Fruit fly (Drosophila melanogaster) whole organism, embryonic: ENCODE results near the gene uncNacbeta.

ENCODE experiments used
- Awh ChIP-seq: fragments of 200-800 bp; sonication (Bioruptor generic); IDR thresholded peaks from 2 replicates; pipeline ENCODE4, ENCODE4 v1.3.6; 2022; ENCODE audit warnings: missing biosample characterization, missing genetic modification characterization
- Bteb2 ChIP-seq: fragments of 200-800 bp; sonication (Bioruptor generic); optimal IDR thresholded peaks from 2 replicates; lab custom pipeline; 2016; ENCODE audit warnings: missing biosample characterization, missing genetic modification characterization
- CG1024 ChIP-seq: fragments of 200-800 bp; sonication (Bioruptor generic); IDR thresholded peaks from 2 replicates; pipeline ENCODE4 v1.3.6; 2022; ENCODE audit warnings: missing biosample characterization, missing genetic modification characterization
- CG11247 ChIP-seq: fragments of 200-800 bp; sonication (Bioruptor generic); IDR thresholded peaks from 2 replicates; pipeline ENCODE4 v1.3.6; 2022; ENCODE audit warnings: missing biosample characterization, missing genetic modification characterization
- CG11696 ChIP-seq: fragments of 200-800 bp; sonication (Bioruptor generic); IDR thresholded peaks from 2 replicates; pipeline ENCODE4 v1.3.6; 2022; ENCODE audit warnings: missing biosample characterization, missing genetic modification characterization
- CG12391 ChIP-seq: fragments of 200-800 bp; sonication (Bioruptor generic); optimal IDR thresholded peaks from 3 replicates; lab custom pipeline; 2018; ENCODE audit warnings: missing biosample characterization, mild to moderate bottlenecking, missing genetic modification characterization, moderate library complexity
- CG12942 ChIP-seq: fragments of 200-800 bp; sonication (Bioruptor generic); optimal IDR thresholded peaks from 3 replicates; lab custom pipeline; 2016; ENCODE audit warnings: missing biosample characterization, missing genetic modification characterization
- CG13624 ChIP-seq: fragments of 200-800 bp; sonication (Bioruptor generic); optimal IDR thresholded peaks from 2 replicates; lab custom pipeline; 2016; ENCODE audit warnings: missing biosample characterization, missing genetic modification characterization
- CG14667 ChIP-seq: fragments of 200-800 bp; sonication (Bioruptor generic); IDR thresholded peaks from 2 replicates; pipeline ENCODE4 v1.3.6; 2022; ENCODE audit warnings: missing biosample characterization, missing genetic modification characterization
- CG16813 ChIP-seq: fragments of 200-800 bp; sonication (Bioruptor generic); IDR thresholded peaks from 3 replicates; pipeline ENCODE4 v1.3.6; 2022; ENCODE audit warnings: missing biosample characterization, missing genetic modification characterization; ENCODE audit not compliant: partially characterized antibody
- CG17186 ChIP-seq: fragments of 200-800 bp; sonication (Bioruptor generic); optimal IDR thresholded peaks from 3 replicates; lab custom pipeline; 2017; ENCODE audit warnings: missing biosample characterization, missing genetic modification reagents, missing genetic modification characterization
- CG17359 ChIP-seq: fragments of 200-800 bp; sonication (Bioruptor generic); optimal IDR thresholded peaks from 3 replicates; lab custom pipeline; 2018; ENCODE audit warnings: missing biosample characterization, mild to moderate bottlenecking, missing genetic modification characterization, moderate library complexity
- CG17361 ChIP-seq: fragments of 200-800 bp; sonication (Bioruptor generic); IDR thresholded peaks from 3 replicates; pipeline ENCODE4 v1.3.6; 2022; ENCODE audit warnings: missing biosample characterization, missing genetic modification characterization
- CG30020 ChIP-seq: fragments of 200-800 bp; optimal IDR thresholded peaks from 2 replicates; lab custom pipeline; 2019; ENCODE audit warnings: missing biosample characterization, mild to moderate bottlenecking, missing genetic modification characterization, moderate library complexity
- CG30403 ChIP-seq: fragments of 200-800 bp; sonication (Bioruptor generic); optimal IDR thresholded peaks from 3 replicates; lab custom pipeline; 2016; ENCODE audit warnings: missing biosample characterization, missing genetic modification characterization
- CG3281 ChIP-seq: fragments of 200-800 bp; sonication (Bioruptor generic); optimal IDR thresholded peaks from 3 replicates; lab custom pipeline; 2017; ENCODE audit warnings: missing biosample characterization, mild to moderate bottlenecking, missing genetic modification characterization
- CG4360 ChIP-seq: fragments of 200-800 bp; sonication (Bioruptor generic); IDR thresholded peaks from 2 replicates; pipeline ENCODE4 v1.3.6; 2022; ENCODE audit warnings: missing biosample characterization, missing genetic modification characterization
- CG5953 ChIP-seq: fragments of 200-800 bp; sonication (Bioruptor generic); IDR thresholded peaks from 2 replicates; pipeline ENCODE4 v1.3.6; 2022; ENCODE audit warnings: missing biosample characterization, missing genetic modification characterization
- CG7839 ChIP-seq: fragments of 200-800 bp; sonication (Bioruptor generic); optimal IDR thresholded peaks from 3 replicates; lab custom pipeline; 2018; ENCODE audit warnings: missing biosample characterization, mild to moderate bottlenecking, missing genetic modification characterization, moderate library complexity
- CG7963 ChIP-seq: fragments of 200-800 bp; sonication (Bioruptor generic); IDR thresholded peaks from 3 replicates; pipeline ENCODE4 v1.3.6; 2022; ENCODE audit warnings: missing biosample characterization, missing genetic modification characterization; ENCODE audit not compliant: partially characterized antibody
- CG9797 ChIP-seq: fragments of 200-800 bp; sonication (Bioruptor generic); optimal IDR thresholded peaks from 3 replicates; lab custom pipeline; 2018; ENCODE audit warnings: missing biosample characterization, mild to moderate bottlenecking, missing genetic modification characterization
- Chrac-16 ChIP-seq: fragments of 200-800 bp; sonication (Bioruptor generic); optimal IDR thresholded peaks from 3 replicates; lab custom pipeline; 2016; ENCODE audit warnings: missing biosample characterization, missing genetic modification characterization
- Eip74EF ChIP-seq, 2 experiments: fragments of 200-800 bp in 1 of 2; fragments of >200 bp in 1 of 2; sonication (Bioruptor generic) in 1 of 2; optimal IDR thresholded peaks; 2 replicates each; lab custom pipeline; 2017 to 2019; ENCODE audit warnings: missing biosample characterization in 2 of 2, missing genetic modification characterization in 2 of 2, mild to moderate bottlenecking in 1 of 2, moderate library complexity in 1 of 2
- Gsc ChIP-seq: fragments of 200-800 bp; sonication (Bioruptor generic); IDR thresholded peaks from 2 replicates; pipeline ENCODE4 v1.3.6; 2022; ENCODE audit warnings: missing biosample characterization, missing genetic modification characterization
- Hr3 ChIP-seq: fragments of 200-800 bp; sonication (Bioruptor generic); optimal IDR thresholded peaks from 3 replicates; lab custom pipeline; 2016; ENCODE audit warnings: missing biosample characterization, missing genetic modification characterization
- Hsf ChIP-seq: fragments of 200-800 bp; sonication (Bioruptor generic); optimal IDR thresholded peaks from 3 replicates; lab custom pipeline; 2016; ENCODE audit warnings: missing biosample characterization, missing genetic modification characterization
- MBD-R2 ChIP-seq: fragments of 200-800 bp; sonication (Bioruptor generic); IDR thresholded peaks from 2 replicates; pipeline ENCODE4 v1.3.6; 2022; ENCODE audit warnings: missing biosample characterization, missing genetic modification characterization
- NK7.1 ChIP-seq: fragments of 200-800 bp; sonication (Bioruptor generic); optimal IDR thresholded peaks from 3 replicates; lab custom pipeline; 2016; ENCODE audit warnings: missing biosample characterization, missing genetic modification characterization
- NfI ChIP-seq: fragments of 200-800 bp; sonication (Bioruptor generic); optimal IDR thresholded peaks from 3 replicates; lab custom pipeline; 2018; ENCODE audit warnings: missing biosample characterization, mild to moderate bottlenecking, missing genetic modification characterization, moderate library complexity
- Six4 ChIP-seq: fragments of 200-800 bp; sonication (Bioruptor generic); optimal IDR thresholded peaks from 2 replicates; lab custom pipeline; 2016; ENCODE audit warnings: missing biosample characterization, missing genetic modification characterization
- Sox102F ChIP-seq: fragments of 200-800 bp; sonication (Bioruptor generic); optimal IDR thresholded peaks from 2 replicates; lab custom pipeline; 2018; ENCODE audit warnings: missing biosample characterization, mild to moderate bottlenecking, missing genetic modification characterization, moderate library complexity
- Xbp1 ChIP-seq: fragments of 200-800 bp; sonication (Bioruptor generic); optimal IDR thresholded peaks from 3 replicates; lab custom pipeline; 2016; ENCODE audit warnings: missing biosample characterization, mild to moderate bottlenecking, missing genetic modification characterization
- amos ChIP-seq: fragments of 200-800 bp; sonication (Bioruptor generic); IDR thresholded peaks from 2 replicates; pipeline ENCODE4 v1.3.6; 2022; ENCODE audit warnings: missing biosample characterization, missing genetic modification characterization; ENCODE audit not compliant: partially characterized antibody
- ash1 ChIP-seq: fragments of 200-800 bp; sonication (Bioruptor generic); optimal IDR thresholded peaks from 2 replicates; lab custom pipeline; 2018; ENCODE audit warnings: missing biosample characterization, mild to moderate bottlenecking, missing genetic modification characterization
- bowl ChIP-seq: fragments of 200-800 bp; sonication (Bioruptor generic); IDR thresholded peaks from 2 replicates; pipeline ENCODE4 v1.3.6; 2022; ENCODE audit warnings: missing biosample characterization, missing genetic modification characterization
- chinmo ChIP-seq: fragments of 200-800 bp; sonication (Bioruptor generic); IDR thresholded peaks from 4 replicates; pipeline ENCODE4 v1.3.6; 2022; ENCODE audit warnings: missing biosample characterization, missing genetic modification characterization; ENCODE audit not compliant: partially characterized antibody
- chm ChIP-seq: fragments of 200-800 bp; sonication (Bioruptor generic); IDR thresholded peaks from 2 replicates; pipeline ENCODE4 v1.3.6; 2022; ENCODE audit warnings: missing biosample characterization, missing genetic modification characterization
- corto ChIP-seq: fragments of 200-800 bp; sonication (Bioruptor generic); optimal IDR thresholded peaks from 2 replicates; lab custom pipeline; 2016; ENCODE audit warnings: missing biosample characterization, mild to moderate bottlenecking, missing genetic modification characterization, moderate library complexity
- emc ChIP-seq: fragments of 200-800 bp; sonication (Bioruptor generic); optimal IDR thresholded peaks from 2 replicates; lab custom pipeline; 2016; ENCODE audit warnings: missing biosample characterization, missing genetic modification characterization
- jumu ChIP-seq: fragments of 200-800 bp; sonication (Bioruptor generic); optimal IDR thresholded peaks from 3 replicates; lab custom pipeline; 2016; ENCODE audit warnings: missing biosample characterization, missing genetic modification characterization
- knrl ChIP-seq: fragments of 200-800 bp; sonication (Bioruptor generic); IDR thresholded peaks from 3 replicates; pipeline ENCODE4 v1.3.6; 2022; ENCODE audit warnings: missing biosample characterization, missing genetic modification characterization; ENCODE audit not compliant: partially characterized antibody
- lola ChIP-seq, 3 experiments: fragments of >200 bp in 2 of 3; fragments of 200-800 bp in 1 of 3; sonication (Bioruptor generic) in 1 of 3; optimal IDR thresholded peaks; 2 replicates each; lab custom pipeline; 2017 to 2019; ENCODE audit warnings: missing biosample characterization in 3 of 3, missing genetic modification characterization in 3 of 3, mild to moderate bottlenecking in 1 of 3, moderate library complexity in 1 of 3
- pros ChIP-seq: fragments of 200-800 bp; sonication (Bioruptor generic); optimal IDR thresholded peaks from 3 replicates; lab custom pipeline; 2019; ENCODE audit warnings: missing biosample characterization, mild to moderate bottlenecking, missing genetic modification characterization, moderate library complexity
- repo ChIP-seq: fragments of 200-800 bp; sonication (Bioruptor generic); optimal IDR thresholded peaks from 2 replicates; lab custom pipeline; 2016; ENCODE audit warnings: missing biosample characterization, missing genetic modification characterization
- rib ChIP-seq: fragments of 200-800 bp; sonication (Bioruptor generic); IDR thresholded peaks from 2 replicates; pipeline ENCODE4 v1.3.6; 2022; ENCODE audit warnings: missing biosample characterization, missing genetic modification characterization
- sob ChIP-seq: fragments of 200-800 bp; sonication (Bioruptor generic); IDR thresholded peaks from 2 replicates; pipeline ENCODE4 v1.3.6; 2022; ENCODE audit warnings: missing biosample characterization, missing genetic modification characterization
- stc ChIP-seq: fragments of 200-800 bp; sonication (Bioruptor generic); IDR thresholded peaks from 2 replicates; pipeline ENCODE4 v1.3.6; 2022; ENCODE audit warnings: missing biosample characterization, missing genetic modification characterization
- vnd ChIP-seq: fragments of 200-800 bp; sonication (Bioruptor generic); IDR thresholded peaks from 3 replicates; pipeline ENCODE4 v1.3.6; 2022; ENCODE audit warnings: missing biosample characterization, missing genetic modification characterization; ENCODE audit not compliant: partially characterized antibody
- wdn ChIP-seq: fragments of 200-800 bp; sonication (Bioruptor generic); IDR thresholded peaks from 2 replicates; pipeline ENCODE4 v1.3.6; 2022; ENCODE audit warnings: missing biosample characterization, missing genetic modification characterization

Gene uncNacbeta

dm6 chr2L:559770-560567 lies 3.6 kb downstream of the uncNacbeta start, which contains the start of gene rempA (continued):
- no peak for TF ChIP-seq NK7.1 (GFP tag; lab: Kevin White, UChicago)
- TF ChIP-seq CG30403 (GFP tag; lab: Kevin White, UChicago), result no peak
- 0 out of 4 replicates have a peak, but pooled peaks have one; percentile 36 for TF ChIP-seq chinmo (GFP tag; lab: Robert Waterston, UW)
- peak; percentile 66 for TF ChIP-seq MBD-R2
- no peak for TF ChIP-seq CG17186
- no peak for TF ChIP-seq Xbp1 (GFP tag; lab: Kevin White, UChicago)
- no peak for TF ChIP-seq pros
- peak; percentile 53; the same call in 1 of the 3 replicates for TF ChIP-seq CG7963 (GFP tag; lab: Robert Waterston, UW)
- no peak for TF ChIP-seq corto (GFP tag; lab: Kevin White, UChicago)
- no peak for TF ChIP-seq lola (GFP tag; optimal IDR thresholded peaks at IDR 0.05; lab: Kevin White, UChicago)
- TF ChIP-seq jumu, result no peak
- no peak for TF ChIP-seq CG11247 (GFP tag; lab: Robert Waterston, UW)
- no peak for TF ChIP-seq CG17359 (tag; lab: Kevin White, UChicago)
- peak; percentile 37; the same call in 1 of the 3 replicates for TF ChIP-seq vnd
- TF ChIP-seq stc (GFP tag; lab: Robert Waterston, UW), result no peak
- TF ChIP-seq NfI, result no peak
- TF ChIP-seq CG3281, result no peak
- TF ChIP-seq, all 482 proteins: peak for 47

- TF ChIP-seq Chrac-16 (GFP tag; lab: Kevin White, UChicago) (no peak), knrl (GFP tag; lab: Robert Waterston, UW) (no peak), Bteb2 (no peak), CG9797 (GFP tag; lab: Kevin White, UChicago) (no peak), ash1 (GFP tag; lab: Kevin White, UChicago) (no peak), CG12391 (tag; lab: Kevin White, UChicago) (peak; percentile 11), CG11696 (GFP tag; lab: Robert Waterston, UW) (no peak), Sox102F (GFP tag; lab: Kevin White, UChicago) (no peak), rib (GFP tag; lab: Robert Waterston, UW) (no peak), sob (GFP tag; lab: Robert Waterston, UW) (no peak), Hr3 (GFP tag; lab: Kevin White, UChicago) (no peak), Eip74EF (GFP tag; optimal IDR thresholded peaks at IDR 0.05; lab: Kevin White, UChicago) (no peak), Hsf (GFP tag; lab: Kevin White, UChicago) (no peak), CG17361 (GFP tag; lab: Robert Waterston, UW) (no peak), repo (no peak), CG12942 (no peak), CG1024 (GFP tag; lab: Robert Waterston, UW) (no peak), CG30020 (tag; lab: Kevin White, UChicago) (no peak), Gsc (GFP tag; lab: Robert Waterston, UW) (no peak), amos (GFP tag; lab: Robert Waterston, UW) (peak; percentile 14; the same call in 1 of the 2 replicates), emc (GFP tag; lab: Kevin White, UChicago) (no peak), CG5953 (GFP tag; lab: Robert Waterston, UW) (no peak), wdn (GFP tag; lab: Robert Waterston, UW) (no peak), CG4360 (GFP tag; lab: Robert Waterston, UW) (no peak), Six4 (GFP tag; lab: Kevin White, UChicago) (no peak), MBD-R2 (peak; percentile 66), CG16813 (GFP tag; lab: Robert Waterston, UW) (no peak), CG14667 (no peak), CG7839 (no peak), CG13624 (GFP tag; lab: Kevin White, UChicago) (peak; percentile 55), Awh (GFP tag; lab: Robert Waterston, UW) (no peak), bowl (GFP tag; lab: Robert Waterston, UW) (no peak), chm (no peak)
These were observed 4.3 kb downstream of the uncNacbeta start, which contains the start of gene Tspo for dm6 chr2L:559311-559710. TSS of gene Tspo (plus strand) at chr2L:559612.
